Worm (Caenorhabditis elegans) whole organism, early embryonic: Measurements from ENCODE around the gene srsx-33.
A peak's percentile ranks its signal among the peaks of the same experiment; 100 is the strongest.
"Not testable (repeated sequence)": the region's sequence is repeated elsewhere in the genome, so short reads cannot be mapped to it uniquely, and the experiment has no call there.

ENCODE experiments used
- B0310.2 ChIP-seq: sonication (generic microtip); optimal IDR thresholded peaks from 2 replicates; lab custom pipeline; 2016; ENCODE audit warnings: mild to moderate bottlenecking, missing genetic modification characterization, missing compliant biosample characterization
- F13C5.2 ChIP-seq: sonication (generic microtip); optimal IDR thresholded peaks from 2 replicates; lab custom pipeline; 2017; ENCODE audit warnings: mild to moderate bottlenecking, missing genetic modification characterization, inconsistent platforms, missing compliant biosample characterization
- aly-1 ChIP-seq: sonication (generic microtip); optimal IDR thresholded peaks from 2 replicates; lab custom pipeline; 2016; ENCODE audit warnings: missing genetic modification characterization, missing compliant biosample characterization
- ama-1 ChIP-seq: fragments of 150-350 bp; optimal IDR thresholded peaks from 2 replicates; lab custom pipeline; 2014
- ceh-13 ChIP-seq: fragments of 200-800 bp; sonication (Bioruptor generic); optimal IDR thresholded peaks from 2 replicates; lab custom pipeline; 2018; ENCODE audit warnings: mild to moderate bottlenecking, missing genetic modification characterization, missing compliant biosample characterization
- ceh-36 ChIP-seq: sonication (generic microtip); optimal IDR thresholded peaks from 2 replicates; lab custom pipeline; 2016; ENCODE audit warnings: missing genetic modification characterization, inconsistent platforms, missing compliant biosample characterization
- ets-7 ChIP-seq: sonication (generic microtip); optimal IDR thresholded peaks from 2 replicates; lab custom pipeline; 2016; ENCODE audit warnings: missing genotype, missing genetic modification characterization, missing compliant biosample characterization
- flt-1 ChIP-seq: fragments of 200-800 bp; sonication (Bioruptor generic); IDR thresholded peaks from 2 replicates; pipeline ENCODE4 v1.3.6; 2022; ENCODE audit warnings: missing genetic modification characterization, missing compliant biosample characterization
- hmbx-1 ChIP-seq: sonication (generic microtip); optimal IDR thresholded peaks from 2 replicates; lab custom pipeline; 2016; ENCODE audit warnings: mild to moderate bottlenecking, missing genetic modification characterization, missing compliant biosample characterization
- hmg-4 ChIP-seq: fragments of 200-800 bp; sonication (Bioruptor generic); optimal IDR thresholded peaks from 2 replicates; lab custom pipeline; 2018; ENCODE audit warnings: mild to moderate bottlenecking, missing genetic modification characterization, missing compliant biosample characterization
- hnd-1 ChIP-seq: sonication (generic microtip); optimal IDR thresholded peaks from 2 replicates; lab custom pipeline; 2016; ENCODE audit warnings: missing genetic modification characterization, missing compliant biosample characterization
- pes-1 ChIP-seq: fragments of 200-800 bp; sonication (Bioruptor generic); IDR thresholded peaks from 2 replicates; pipeline ENCODE4 v1.3.6; 2022; ENCODE audit warnings: missing genetic modification reagents, missing genetic modification characterization, missing compliant biosample characterization
- scrt-1 ChIP-seq: fragments of 200-800 bp; sonication (Bioruptor generic); IDR thresholded peaks from 2 replicates; pipeline ENCODE4 v1.3.6; 2022; ENCODE audit warnings: missing genetic modification characterization, missing compliant biosample characterization
- sea-1 ChIP-seq: fragments of 200-800 bp; sonication (Bioruptor generic); conservative IDR thresholded peaks from 2 replicates; pipeline ENCODE4 v1.3.6; 2022; ENCODE audit warnings: missing genetic modification characterization, missing compliant biosample characterization
- tbx-11 ChIP-seq: fragments of 200-800 bp; sonication (Bioruptor generic); IDR thresholded peaks from 2 replicates; pipeline ENCODE4 v1.3.6; 2022; ENCODE audit warnings: missing genetic modification characterization, missing compliant biosample characterization
- tbx-37 ChIP-seq: fragments of 200-800 bp; sonication (Bioruptor generic); conservative IDR thresholded peaks from 2 replicates; pipeline ENCODE4 v1.3.6; 2022; ENCODE audit warnings: missing genetic modification reagents, missing genetic modification characterization, missing compliant biosample characterization
- tra-4 ChIP-seq: sonication (generic microtip); optimal IDR thresholded peaks from 2 replicates; lab custom pipeline; 2017; ENCODE audit warnings: missing genetic modification characterization, missing compliant biosample characterization

srsx-33 gene

DNA sequence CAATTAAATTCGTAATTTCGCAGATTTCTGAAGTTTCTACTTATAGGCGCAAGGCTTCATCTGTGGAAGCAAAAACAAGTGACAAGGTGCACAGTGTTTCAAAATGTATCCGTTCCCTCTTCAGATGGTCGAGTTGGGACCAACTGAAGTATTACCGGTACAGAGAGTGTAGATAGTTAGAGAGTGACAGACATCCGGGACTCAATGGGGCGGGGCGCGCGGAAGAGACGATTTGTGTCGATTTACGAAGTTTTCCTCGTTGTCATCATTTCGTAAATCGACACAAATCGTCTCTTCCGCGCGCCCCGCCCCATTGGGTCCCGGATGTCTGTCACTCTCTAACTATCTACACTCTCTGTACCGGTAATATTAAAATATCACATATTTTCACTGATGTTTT, 33.8 kb upstream of the srsx-33 start, which contains the start of gene C03E10.3:
C03E10.3 (plus strand) TSS at position 301 of the 400 bp plus-strand sequence.
- TF ChIP-seq hmg-4 (GFP tag; lab: Kevin White, UChicago); ama-1 (lab: Kevin White, UChicago); F13C5.2 (tag; lab: Kevin White, UChicago): not testable (repeated sequence)

DNA sequence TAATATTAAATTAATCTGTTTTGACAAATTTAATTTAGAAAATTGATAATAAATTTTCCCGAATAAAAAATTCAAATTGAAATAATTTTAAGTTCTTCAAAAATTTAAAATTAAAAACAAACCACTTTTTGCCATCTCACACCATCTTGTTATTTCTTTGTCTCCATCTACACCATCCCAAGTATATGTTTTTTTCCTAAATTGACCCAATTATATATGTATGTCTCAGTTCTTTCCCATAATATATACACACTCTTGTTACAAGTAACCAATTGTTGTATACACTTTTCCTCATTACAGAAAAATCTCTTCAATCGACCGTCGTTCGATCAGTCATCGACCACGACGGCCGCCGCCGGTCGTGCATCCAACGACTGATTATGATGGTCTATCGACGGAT, 29.9 kb upstream of the srsx-33 start, which contains the start of gene gly-20:
gly-20 (plus strand) TSS at position 301 of the 400 bp plus-strand sequence.
- no peak for TF ChIP-seq flt-1 (GFP tag; lab: Robert Waterston, UW)
- TF ChIP-seq tra-4 (tag; lab: Kevin White, UChicago) = no peak
- no peak for TF ChIP-seq hmbx-1 (tag; lab: Kevin White, UChicago)
- TF ChIP-seq hmg-4 (GFP tag; lab: Kevin White, UChicago) = no peak
- TF ChIP-seq F13C5.2 (tag; lab: Kevin White, UChicago) = no peak
- no peak for TF ChIP-seq sea-1
- no peak for TF ChIP-seq hnd-1 (tag; lab: Kevin White, UChicago)
- no peak for TF ChIP-seq B0310.2
- no peak for TF ChIP-seq tbx-11 (GFP tag; lab: Robert Waterston, UW)

DNA sequence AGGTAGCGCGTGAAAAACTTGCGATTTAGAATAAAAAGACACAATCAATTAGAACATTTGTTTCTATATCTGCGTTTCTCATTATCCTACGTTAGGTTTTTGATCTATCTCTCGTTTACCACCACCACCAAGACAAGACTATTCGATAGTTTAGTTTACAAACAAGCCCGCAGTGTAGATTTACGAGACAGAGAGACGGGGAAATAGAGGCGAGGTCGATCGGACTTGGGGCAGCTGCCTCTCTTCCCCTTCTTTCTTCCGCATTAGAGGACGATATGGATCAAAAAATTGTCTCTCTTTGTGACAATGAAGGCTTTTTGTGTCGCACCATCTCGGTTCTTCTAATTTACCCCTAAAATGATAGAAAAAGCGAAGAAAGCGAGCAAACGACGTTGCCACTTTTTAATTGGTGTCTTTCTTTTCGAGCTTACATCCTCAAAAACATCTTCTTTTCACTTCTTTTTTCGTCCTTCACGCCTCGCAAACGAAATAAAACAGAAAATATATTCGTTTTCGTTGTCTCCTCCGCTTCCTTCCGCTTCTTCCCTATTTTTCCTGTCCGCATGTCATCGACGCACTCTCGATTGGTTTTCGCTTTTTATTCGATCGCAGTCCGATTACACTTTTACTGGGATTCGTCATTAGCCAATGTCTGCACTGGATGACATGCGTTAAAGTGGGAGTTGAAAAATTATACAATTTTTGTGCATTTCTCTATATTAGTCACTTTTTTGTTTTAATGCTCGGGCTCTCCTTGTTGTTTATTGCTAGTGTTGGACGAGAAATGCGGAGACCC, 29.3 kb upstream of the srsx-33 start:
- TF ChIP-seq hmg-4 (GFP tag; lab: Kevin White, UChicago) = peak; percentile 52
- TF ChIP-seq scrt-1 = no peak
- no peak for TF ChIP-seq ama-1 (lab: Kevin White, UChicago)

DNA sequence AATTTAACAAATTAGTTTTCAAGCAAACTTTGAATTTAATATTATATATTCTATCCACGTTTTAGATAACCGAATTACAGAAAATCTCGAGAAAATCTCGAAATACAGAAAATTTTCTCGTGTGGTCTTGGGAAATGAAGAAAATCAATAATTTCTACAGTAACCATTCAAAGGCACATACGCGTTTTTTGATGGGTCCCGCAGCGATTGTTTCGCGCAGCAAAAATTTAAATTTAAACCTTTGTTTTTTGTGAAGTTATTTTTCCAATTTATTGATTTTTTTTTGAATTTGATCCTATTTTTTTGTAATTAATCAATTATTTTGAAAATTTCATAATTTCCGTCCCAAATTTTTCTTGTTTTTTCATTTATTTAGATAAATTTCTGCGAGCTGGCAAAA, 27.2 kb upstream of the srsx-33 start:
- TF ChIP-seq tra-4 (tag; lab: Kevin White, UChicago) (no peak), tbx-11 (GFP tag; lab: Robert Waterston, UW) (no peak), pes-1 (GFP tag; lab: Robert Waterston, UW) (no peak), ceh-13 (GFP tag; lab: Kevin White, UChicago) (no peak), tbx-37 (GFP tag; lab: Robert Waterston, UW) (no peak), ceh-36 (tag; lab: Kevin White, UChicago) (no peak), sea-1 (no peak), hmbx-1 (tag; lab: Kevin White, UChicago) (no peak), F13C5.2 (tag; lab: Kevin White, UChicago) (no peak), ama-1 (lab: Kevin White, UChicago) (no peak), B0310.2 (no peak), hnd-1 (tag; lab: Kevin White, UChicago) (no peak), aly-1 (no peak), ets-7 (tag; lab: Kevin White, UChicago) (no peak), scrt-1 (no peak), flt-1 (GFP tag; lab: Robert Waterston, UW) (no peak), hmg-4 (GFP tag; lab: Kevin White, UChicago) (no peak)

DNA sequence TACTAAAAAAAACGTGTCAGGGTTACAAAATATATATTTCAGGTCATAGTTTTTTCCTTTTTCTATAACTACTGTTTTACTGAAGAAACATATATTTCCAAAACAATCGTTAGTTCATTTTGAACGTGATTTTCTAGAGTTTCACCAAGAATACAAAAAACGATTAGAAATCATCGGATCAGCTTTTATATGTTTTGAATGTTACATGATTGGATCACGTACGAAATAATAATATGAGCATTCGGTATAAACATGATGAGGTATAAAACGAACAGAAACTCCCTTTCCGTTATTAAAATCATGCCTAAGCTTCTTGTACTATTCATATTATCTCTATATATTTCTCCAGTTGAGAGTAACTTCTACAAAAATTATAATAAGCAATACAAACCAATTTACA, 20.5 kb upstream of the srsx-33 start, which contains the start of gene clec-223:
clec-223 (plus strand) TSS at position 301 of the 400 bp plus-strand sequence.
- TF ChIP-seq hmg-4 (GFP tag; lab: Kevin White, UChicago) (no peak), ceh-36 (tag; lab: Kevin White, UChicago) (no peak), pes-1 (GFP tag; lab: Robert Waterston, UW) (no peak), ceh-13 (GFP tag; lab: Kevin White, UChicago) (no peak), tbx-37 (GFP tag; lab: Robert Waterston, UW) (no peak), tra-4 (tag; lab: Kevin White, UChicago) (no peak), ama-1 (lab: Kevin White, UChicago) (no peak), scrt-1 (no peak), tbx-11 (GFP tag; lab: Robert Waterston, UW) (no peak), F13C5.2 (tag; lab: Kevin White, UChicago) (no peak), ets-7 (tag; lab: Kevin White, UChicago) (no peak), aly-1 (no peak), B0310.2 (no peak), flt-1 (GFP tag; lab: Robert Waterston, UW) (no peak), sea-1 (no peak), hmbx-1 (tag; lab: Kevin White, UChicago) (no peak), hnd-1 (tag; lab: Kevin White, UChicago) (no peak)

DNA sequence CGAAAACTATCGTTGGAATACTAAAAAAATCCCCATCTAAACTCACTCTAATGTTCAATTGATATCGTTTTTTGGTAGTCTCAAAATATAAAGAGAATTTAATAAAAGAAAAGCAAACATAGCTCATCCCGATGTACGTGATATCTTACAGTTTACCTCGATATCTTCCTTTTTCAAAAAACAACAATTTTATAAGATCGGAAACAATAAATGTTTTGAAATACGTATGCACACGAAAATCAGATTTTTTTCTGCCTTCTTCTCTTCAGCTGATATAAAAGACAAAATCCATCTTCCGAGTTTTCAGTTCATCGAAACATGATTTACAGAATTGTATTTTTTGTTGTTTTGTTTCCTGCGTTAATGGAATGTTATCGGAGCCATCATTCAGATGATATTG, 18.7 kb upstream of the srsx-33 start, which contains the start of gene clec-222:
clec-222 (plus strand) TSS at position 301 of the 400 bp plus-strand sequence.
- TF ChIP-seq tbx-11 (GFP tag; lab: Robert Waterston, UW) (no peak), ceh-36 (tag; lab: Kevin White, UChicago) (no peak), hnd-1 (tag; lab: Kevin White, UChicago) (no peak), B0310.2 (no peak)

DNA sequence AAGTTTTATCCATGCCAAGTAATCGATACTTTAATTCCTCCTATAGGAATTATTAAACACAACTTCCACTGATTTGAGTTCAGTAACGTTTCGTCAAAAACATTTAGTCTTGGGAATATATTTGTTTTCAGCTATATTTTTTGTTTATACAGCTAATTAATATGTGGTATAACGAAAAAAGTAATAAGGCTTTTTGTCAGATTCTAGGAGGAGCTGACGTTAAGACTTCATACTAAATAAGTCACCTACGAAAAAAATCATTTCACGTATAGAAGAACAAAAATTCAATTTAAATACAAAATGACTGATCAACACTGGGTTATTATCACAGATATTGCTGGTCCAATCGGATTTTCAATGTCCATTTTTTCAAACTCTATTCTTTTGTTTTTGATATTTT, 16.5 kb upstream of the srsx-33 start, which contains the start of gene str-115:
str-115 (plus strand) TSS at position 301 of the 400 bp plus-strand sequence.
- TF ChIP-seq hmg-4 (GFP tag; lab: Kevin White, UChicago) (no peak), ets-7 (tag; lab: Kevin White, UChicago) (no peak), tra-4 (tag; lab: Kevin White, UChicago) (no peak), ceh-13 (GFP tag; lab: Kevin White, UChicago) (no peak), scrt-1 (no peak), tbx-37 (GFP tag; lab: Robert Waterston, UW) (no peak), hmbx-1 (tag; lab: Kevin White, UChicago) (no peak), flt-1 (GFP tag; lab: Robert Waterston, UW) (no peak), ama-1 (lab: Kevin White, UChicago) (no peak), hnd-1 (tag; lab: Kevin White, UChicago) (no peak), pes-1 (GFP tag; lab: Robert Waterston, UW) (no peak), aly-1 (no peak), sea-1 (no peak), tbx-11 (GFP tag; lab: Robert Waterston, UW) (no peak)
